Worm (Caenorhabditis elegans) whole organism, L1 larva: ENCODE results near the gene alh-2.

Experiments
- C04F5.9 ChIP-seq: sonication (generic microtip); optimal IDR thresholded peaks from 2 replicates; lab custom pipeline; 2016; ENCODE audit warnings: missing genetic modification characterization, missing compliant biosample characterization
- C16A3.4 ChIP-seq: fragments of 150-350 bp; optimal IDR thresholded peaks from 2 replicates; lab custom pipeline; 2014; ENCODE audit warnings: missing biosample characterization, missing genetic modification characterization
- F16B12.6 ChIP-seq: fragments of 150-350 bp; optimal IDR thresholded peaks from 2 replicates; lab custom pipeline; 2014; ENCODE audit warnings: missing biosample characterization, missing genetic modification characterization
- Y116A8C.19 ChIP-seq: sonication (generic microtip); optimal IDR thresholded peaks from 2 replicates; lab custom pipeline; 2016; ENCODE audit warnings: missing compliant biosample characterization, missing genetic modification characterization, borderline replicate concordance
- aha-1 ChIP-seq: fragments of 150-350 bp; optimal IDR thresholded peaks from 2 replicates; lab custom pipeline; 2014; ENCODE audit warnings: missing biosample characterization, missing genetic modification characterization
- alr-1 ChIP-seq: fragments of 200-800 bp; sonication (Bioruptor generic); optimal IDR thresholded peaks from 2 replicates; lab custom pipeline; 2018; ENCODE audit warnings: borderline replicate concordance, mild to moderate bottlenecking, missing genetic modification characterization, missing compliant biosample characterization
- ama-1 ChIP-seq: fragments of 150-350 bp; optimal IDR thresholded peaks from 2 replicates; lab custom pipeline; 2014
- blmp-1 ChIP-seq: fragments of 150-350 bp; optimal IDR thresholded peaks from 2 replicates; lab custom pipeline; 2014; ENCODE audit warnings: missing biosample characterization, missing genetic modification characterization
- ceh-63 ChIP-seq: fragments of 200-800 bp; sonication (Bioruptor generic); optimal IDR thresholded peaks from 2 replicates; lab custom pipeline; 2018; ENCODE audit warnings: mild to moderate bottlenecking, missing genetic modification characterization, missing compliant biosample characterization
- ceh-82 ChIP-seq, 3 experiments: fragments of 150-350 bp in 1 of 3; sonication (generic microtip) in 2 of 3; optimal IDR thresholded peaks; 2 replicates each; lab custom pipeline; 2014 to 2017; ENCODE audit warnings: missing biosample characterization in 3 of 3, missing genetic modification characterization in 3 of 3
- ces-1 ChIP-seq: fragments of 150-350 bp; optimal IDR thresholded peaks from 2 replicates; lab custom pipeline; 2014; ENCODE audit warnings: missing biosample characterization, missing genetic modification reagents, missing genetic modification characterization
- efl-3 ChIP-seq: fragments of 200-800 bp; sonication (Bioruptor generic); optimal IDR thresholded peaks from 2 replicates; lab custom pipeline; 2018; ENCODE audit warnings: mild to moderate bottlenecking, missing genetic modification characterization, missing compliant biosample characterization
- fkh-4 ChIP-seq: sonication (generic microtip); optimal IDR thresholded peaks from 2 replicates; lab custom pipeline; 2016; ENCODE audit warnings: missing compliant biosample characterization, missing genetic modification characterization, borderline replicate concordance
- fkh-8 ChIP-seq: sonication (generic microtip); optimal IDR thresholded peaks from 2 replicates; lab custom pipeline; 2016; ENCODE audit warnings: mild to moderate bottlenecking, missing genetic modification characterization, missing compliant biosample characterization
- hlh-17 ChIP-seq: fragments of 200-800 bp; sonication (Bioruptor generic); optimal IDR thresholded peaks from 2 replicates; lab custom pipeline; 2018; ENCODE audit warnings: missing genetic modification characterization, mild to moderate bottlenecking, missing compliant biosample characterization, moderate library complexity, borderline replicate concordance
- hlh-4 ChIP-seq: sonication (generic microtip); optimal IDR thresholded peaks from 2 replicates; lab custom pipeline; 2016; ENCODE audit warnings: mild to moderate bottlenecking, missing genetic modification characterization, missing compliant biosample characterization
- hpl-2 ChIP-seq: fragments of 150-350 bp; optimal IDR thresholded peaks from 2 replicates; lab custom pipeline; 2014; ENCODE audit warnings: missing biosample characterization, missing genetic modification reagents, missing genetic modification characterization
- irx-1 ChIP-seq: sonication (generic microtip); optimal IDR thresholded peaks from 2 replicates; lab custom pipeline; 2016; ENCODE audit warnings: missing genetic modification characterization, missing compliant biosample characterization
- jun-1 ChIP-seq: fragments of 150-350 bp; optimal IDR thresholded peaks from 2 replicates; lab custom pipeline; 2014; ENCODE audit warnings: missing biosample characterization, missing genetic modification reagents, missing genetic modification characterization
- lin-13 ChIP-seq: fragments of 150-350 bp; optimal IDR thresholded peaks from 2 replicates; lab custom pipeline; 2014; ENCODE audit warnings: missing biosample characterization, missing genetic modification reagents, missing genetic modification characterization
- lin-35 ChIP-seq, 2 experiments: fragments of 150-350 bp; optimal IDR thresholded peaks; 2 replicates each; lab custom pipeline; 2014; ENCODE audit warnings: missing biosample characterization in 2 of 2, missing genetic modification characterization in 2 of 2, missing genetic modification reagents in 2 of 2
- mdl-1 ChIP-seq, 2 experiments: fragments of 150-350 bp; optimal IDR thresholded peaks; 2 replicates each; lab custom pipeline; 2014 to 2017; ENCODE audit warnings: missing biosample characterization in 2 of 2, missing genetic modification characterization in 2 of 2, inconsistent platforms in 1 of 2
- mef-2 ChIP-seq: fragments of 150-350 bp; optimal IDR thresholded peaks from 2 replicates; lab custom pipeline; 2014; ENCODE audit warnings: missing biosample characterization, missing genetic modification characterization
- nhr-11 ChIP-seq: fragments of 150-350 bp; optimal IDR thresholded peaks from 2 replicates; lab custom pipeline; 2014; ENCODE audit warnings: missing biosample characterization, missing genetic modification characterization
- nhr-12 ChIP-seq: sonication (generic microtip); optimal IDR thresholded peaks from 2 replicates; lab custom pipeline; 2017; ENCODE audit warnings: missing biosample characterization, missing genetic modification characterization
- nhr-20 ChIP-seq: sonication (generic microtip); optimal IDR thresholded peaks from 2 replicates; lab custom pipeline; 2016; ENCODE audit warnings: mild to moderate bottlenecking, missing genetic modification characterization, missing compliant biosample characterization
- nhr-47 ChIP-seq: sonication (generic microtip); optimal IDR thresholded peaks from 2 replicates; lab custom pipeline; 2016; ENCODE audit warnings: mild to moderate bottlenecking, missing genetic modification characterization, moderate library complexity, missing compliant biosample characterization
- nhr-71 ChIP-seq: sonication (generic microtip); optimal IDR thresholded peaks from 2 replicates; lab custom pipeline; 2016; ENCODE audit warnings: mild to moderate bottlenecking, missing genetic modification characterization, moderate library complexity, missing compliant biosample characterization
- nhr-77 ChIP-seq: fragments of 150-350 bp; optimal IDR thresholded peaks from 2 replicates; lab custom pipeline; 2014; ENCODE audit warnings: missing biosample characterization, missing genetic modification characterization
- nhr-85 ChIP-seq: sonication (generic microtip); peaks from one replicate; lab custom pipeline; 2016; ENCODE audit warnings: missing genetic modification characterization, inconsistent platforms, missing compliant biosample characterization
- nhr-90 ChIP-seq: sonication (generic microtip); optimal IDR thresholded peaks from 2 replicates; lab custom pipeline; 2016; ENCODE audit warnings: mild to moderate bottlenecking, missing genetic modification characterization, missing compliant biosample characterization; ENCODE audit not compliant: poor library complexity
- pag-3 ChIP-seq: sonication (generic microtip); optimal IDR thresholded peaks from 2 replicates; lab custom pipeline; 2017; ENCODE audit warnings: missing genetic modification characterization, mild to moderate bottlenecking, missing compliant biosample characterization, antibody characterized with exemption, borderline replicate concordance; ENCODE audit not compliant: insufficient read depth
- pax-3 ChIP-seq: fragments of 200-800 bp; sonication (Bioruptor generic); optimal IDR thresholded peaks from 2 replicates; lab custom pipeline; 2018; ENCODE audit warnings: mild to moderate bottlenecking, missing genetic modification characterization, moderate library complexity, missing compliant biosample characterization
- pqm-1 ChIP-seq: sonication (generic microtip); optimal IDR thresholded peaks from 3 replicates; lab custom pipeline; 2017; ENCODE audit warnings: missing biosample characterization, missing genetic modification characterization
- sptf-1 ChIP-seq: fragments of 150-350 bp; optimal IDR thresholded peaks from 2 replicates; lab custom pipeline; 2014; ENCODE audit warnings: missing biosample characterization, missing genetic modification characterization
- sup-37 ChIP-seq: fragments of 200-800 bp; sonication (Bioruptor generic); optimal IDR thresholded peaks from 2 replicates; lab custom pipeline; 2018; ENCODE audit warnings: mild to moderate bottlenecking, missing genetic modification characterization, missing compliant biosample characterization
- swsn-7 ChIP-seq: sonication (generic microtip); optimal IDR thresholded peaks from 2 replicates; lab custom pipeline; 2016; ENCODE audit warnings: missing genetic modification characterization, missing compliant biosample characterization
- unc-30 ChIP-seq: sonication (generic microtip); optimal IDR thresholded peaks from 2 replicates; lab custom pipeline; 2017; ENCODE audit warnings: missing biosample characterization, missing genetic modification characterization
- unc-62 ChIP-seq: fragments of 150-350 bp; optimal IDR thresholded peaks from 2 replicates; lab custom pipeline; 2014; ENCODE audit warnings: missing biosample characterization, missing genetic modification reagents, missing genetic modification characterization
- unc-86 ChIP-seq: sonication (generic microtip); optimal IDR thresholded peaks from 2 replicates; lab custom pipeline; 2016; ENCODE audit warnings: missing genetic modification characterization, missing compliant biosample characterization
- unc-98 ChIP-seq: fragments of 200-800 bp; sonication (Bioruptor generic); IDR thresholded peaks from 2 replicates; pipeline ENCODE4 v1.3.6; 2022; ENCODE audit warnings: missing genetic modification characterization, missing compliant biosample characterization

alh-2 gene

DNA sequence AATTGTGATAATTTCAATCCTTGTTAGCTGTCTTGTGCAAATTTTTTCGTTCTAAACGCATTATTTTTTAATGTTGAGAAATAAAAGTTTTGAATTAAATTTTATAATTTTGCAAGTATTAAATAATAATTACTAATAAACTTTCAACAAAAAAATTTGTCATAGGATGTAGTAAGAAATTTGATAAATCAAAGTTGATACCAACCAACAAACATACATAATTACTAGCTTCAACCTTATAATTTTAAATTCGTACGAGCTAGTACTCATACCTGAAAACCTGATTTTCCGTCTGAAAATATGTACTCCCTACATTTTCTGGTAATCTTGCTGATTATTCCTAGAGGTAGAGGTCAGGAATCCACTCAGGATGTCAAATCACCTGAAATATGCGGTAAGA, 7.1 kb downstream of the alh-2 start, which contains the start of gene irld-44:
Gene irld-44 (plus strand): TSS at position 301 of the 400 bp plus-strand sequence.
- TF ChIP-seq hlh-17 (no peak), alr-1 (tag; lab: Kevin White, UChicago) (no peak), lin-13 (GFP tag; lab: Kevin White, UChicago) (no peak), hpl-2 (GFP tag; lab: Kevin White, UChicago) (no peak), blmp-1 (tag; lab: Kevin White, UChicago) (no peak), unc-98 (GFP tag; lab: Robert Waterston, UW) (no peak), nhr-47 (tag; lab: Kevin White, UChicago) (no peak), nhr-12 (tag; lab: Kevin White, UChicago) (no peak), efl-3 (no peak), unc-62 (GFP tag; lab: Kevin White, UChicago) (no peak), nhr-90 (tag; lab: Kevin White, UChicago) (no peak), pax-3 (tag; lab: Kevin White, UChicago) (no peak), irx-1 (tag; lab: Kevin White, UChicago) (no peak)

DNA sequence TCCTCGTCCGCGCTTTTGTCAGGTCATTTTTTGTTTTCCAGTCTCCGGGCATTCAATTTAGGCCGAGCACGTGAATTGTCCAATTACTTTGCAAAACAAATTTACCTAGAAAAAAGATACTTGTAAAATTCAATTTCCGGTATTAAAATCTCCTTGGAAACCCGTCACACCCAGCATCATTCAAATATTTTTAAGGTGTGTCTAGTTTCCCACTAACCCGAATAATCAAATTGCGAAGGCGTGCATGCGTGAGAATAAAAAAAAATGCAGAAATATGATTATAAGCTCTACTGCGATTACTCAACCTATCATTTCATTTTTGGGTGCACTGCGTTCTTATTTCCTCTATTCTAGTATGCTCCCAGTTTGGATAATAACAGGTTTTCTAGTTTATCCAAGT, 10.9 kb downstream of the alh-2 start, which contains the start of gene irld-11:
Gene irld-11 (plus strand): TSS at position 301 of the 400 bp plus-strand sequence.
- TF ChIP-seq unc-30 (tag; lab: Kevin White, UChicago) (no peak), nhr-20 (peak; percentile 32), fkh-8 (tag; lab: Kevin White, UChicago) (peak; percentile 82)

DNA sequence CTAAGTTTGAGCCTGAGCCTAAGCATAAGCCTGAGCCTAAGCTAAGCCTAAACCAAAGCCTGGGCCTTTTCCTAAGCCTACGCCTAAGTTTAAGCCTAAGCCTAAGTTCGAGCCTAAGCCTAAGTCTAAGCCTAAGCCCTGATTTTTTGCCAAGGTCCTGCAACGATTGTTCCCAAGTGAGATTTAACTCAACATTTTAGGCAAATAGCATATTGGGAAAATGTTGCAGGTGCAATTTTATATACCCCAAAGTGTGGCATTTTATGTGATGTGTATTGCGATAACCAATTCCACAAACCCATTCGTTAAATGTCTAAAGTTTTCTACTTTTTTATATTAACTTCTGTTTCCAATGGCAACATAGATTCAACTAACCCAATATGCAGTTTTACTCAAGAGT, 18.3 kb downstream of the alh-2 start, which contains the start of gene irld-40:
Gene irld-40 (plus strand): TSS at position 301 of the 400 bp plus-strand sequence.
- TF ChIP-seq sptf-1 (tag; lab: Kevin White, UChicago): no peak
- TF ChIP-seq pqm-1 (tag; lab: Kevin White, UChicago): no peak
- no peak for TF ChIP-seq nhr-11
- no peak for TF ChIP-seq nhr-71 (tag; lab: Kevin White, UChicago)
- no peak for TF ChIP-seq jun-1 (tag; lab: Kevin White, UChicago)
- TF ChIP-seq hlh-4: no peak
- no peak for TF ChIP-seq hlh-17
- no peak for TF ChIP-seq unc-86 (tag; lab: Kevin White, UChicago)
- TF ChIP-seq unc-98 (GFP tag; lab: Robert Waterston, UW): no peak
- no peak for TF ChIP-seq F16B12.6 (tag; lab: Kevin White, UChicago)
- no peak for TF ChIP-seq ceh-82 (tag; optimal IDR thresholded peaks at IDR 0.05; lab: Kevin White, UChicago)
- no peak for TF ChIP-seq fkh-4 (tag; lab: Kevin White, UChicago)
- TF ChIP-seq mdl-1 (tag; optimal IDR thresholded peaks at IDR 0.05; lab: Kevin White, UChicago): no peak
- TF ChIP-seq C16A3.4 (tag; lab: Kevin White, UChicago): no peak
- TF ChIP-seq ces-1: no peak
- TF ChIP-seq pag-3: no peak
- no peak for TF ChIP-seq lin-35 (GFP tag; optimal IDR thresholded peaks at IDR 0.05; lab: Kevin White, UChicago)
- TF ChIP-seq hpl-2 (GFP tag; lab: Kevin White, UChicago): no peak

DNA sequence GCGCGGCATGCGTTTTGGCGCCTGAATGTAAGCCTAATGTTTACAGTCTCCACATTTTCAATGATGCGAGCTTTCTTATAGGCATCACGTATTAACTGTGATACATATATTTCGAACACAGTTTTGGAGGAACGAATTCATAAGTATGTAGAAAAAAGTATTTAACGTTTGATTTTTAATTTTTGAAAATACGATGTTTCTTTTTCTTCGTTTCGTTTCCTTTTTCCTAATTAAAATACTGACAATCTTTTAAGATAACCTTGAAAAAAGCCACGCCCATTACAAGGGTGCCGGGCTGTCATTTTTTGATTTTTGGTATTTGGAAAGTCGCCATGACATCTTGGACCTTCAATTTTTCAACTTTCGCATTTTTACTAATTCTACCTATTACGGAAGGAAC, 21.0 kb downstream of the alh-2 start, which contains the start of gene K04F1.9:
Gene K04F1.9 (plus strand): TSS at position 301 of the 400 bp plus-strand sequence.
- no peak for TF ChIP-seq nhr-20
- no peak for TF ChIP-seq swsn-7 (tag; lab: Kevin White, UChicago)

DNA sequence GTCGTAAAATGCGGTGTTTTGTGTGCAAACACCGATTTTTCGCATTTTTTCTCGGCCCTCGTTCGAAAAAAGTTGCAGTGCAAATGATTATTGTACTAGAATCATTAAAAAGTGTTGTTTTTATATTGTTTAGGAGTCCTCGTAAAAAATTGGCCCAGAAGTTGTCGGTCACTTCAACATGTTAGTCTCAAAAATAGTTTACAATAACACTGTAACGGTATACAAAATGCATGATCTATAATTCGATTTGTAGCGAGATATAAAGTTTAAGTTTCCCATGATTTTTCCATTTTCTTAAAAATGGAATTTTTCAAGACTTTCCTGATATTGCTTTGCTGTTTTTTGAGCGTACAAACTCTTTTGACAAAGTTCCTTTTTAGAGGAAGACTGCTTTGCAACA, 22.9 kb downstream of the alh-2 start, which contains the start of gene K04F1.8:
Gene K04F1.8 (plus strand): TSS at position 301 of the 400 bp plus-strand sequence.
- TF ChIP-seq pag-3: no peak
- TF ChIP-seq, all 84 proteins: peak for 0

DNA sequence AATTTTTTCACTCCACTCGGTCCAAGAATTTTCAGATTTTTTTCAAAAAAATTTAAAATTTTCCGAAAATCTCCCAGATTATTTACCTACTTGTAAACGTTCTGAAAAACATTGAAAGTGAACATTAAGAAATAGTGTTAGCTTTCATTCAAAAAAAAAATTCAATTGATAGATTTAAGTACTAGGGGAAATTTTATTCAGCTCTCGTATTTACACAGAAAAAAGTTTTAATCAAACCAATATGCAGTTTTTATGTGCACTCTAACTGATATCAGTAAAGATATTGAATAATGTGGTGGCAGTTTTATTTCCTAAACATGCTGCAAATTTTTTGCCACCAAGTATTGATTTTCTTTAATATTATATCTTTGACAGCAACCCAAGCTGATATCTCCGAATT, 24.2 kb downstream of the alh-2 start, which contains the start of gene irld-42:
Gene irld-42 (plus strand): TSS at position 301 of the 400 bp plus-strand sequence.
- TF ChIP-seq mef-2 (tag; lab: Kevin White, UChicago) (no peak), Y116A8C.19 (no peak), nhr-85 (no peak), ama-1 (no peak), C04F5.9 (no peak), aha-1 (tag; lab: Kevin White, UChicago) (no peak), C16A3.4 (tag; lab: Kevin White, UChicago) (no peak), fkh-4 (tag; lab: Kevin White, UChicago) (no peak), nhr-77 (no peak), ceh-63 (no peak), sup-37 (GFP tag; lab: Kevin White, UChicago) (no peak), hlh-17 (no peak)
